Fruit fly (Drosophila melanogaster) whole organism, embryonic: ENCODE results near the gene und.

Experiments used
- Aef1 ChIP-seq: fragments of 200-800 bp; sonication (Bioruptor generic); IDR thresholded peaks from 3 replicates; pipeline ENCODE4 v1.3.6; 2022; ENCODE audit warnings: missing biosample characterization, missing genetic modification characterization
- Awh ChIP-seq: fragments of 200-800 bp; sonication (Bioruptor generic); IDR thresholded peaks from 2 replicates; pipeline ENCODE4, ENCODE4 v1.3.6; 2022; ENCODE audit warnings: missing biosample characterization, missing genetic modification characterization
- CG10654 ChIP-seq: fragments of 200-800 bp; sonication (Bioruptor generic); optimal IDR thresholded peaks from 2 replicates; lab custom pipeline; 2016; ENCODE audit warnings: missing biosample characterization, missing genetic modification characterization
- CG11247 ChIP-seq: fragments of 200-800 bp; sonication (Bioruptor generic); IDR thresholded peaks from 2 replicates; pipeline ENCODE4 v1.3.6; 2022; ENCODE audit warnings: missing biosample characterization, missing genetic modification characterization
- CG11456 ChIP-seq: fragments of 200-800 bp; sonication (Bioruptor generic); IDR thresholded peaks from 3 replicates; pipeline ENCODE4 v1.3.6; 2022; ENCODE audit warnings: missing biosample characterization, missing genetic modification characterization
- CG14050 ChIP-seq: fragments of 200-800 bp; sonication (Bioruptor generic); IDR thresholded peaks from 3 replicates; pipeline ENCODE4 v1.3.6; 2022; ENCODE audit warnings: missing biosample characterization, missing genetic modification characterization
- CG17912 ChIP-seq: fragments of 200-800 bp; sonication (Bioruptor generic); optimal IDR thresholded peaks from 2 replicates; lab custom pipeline; 2018; ENCODE audit warnings: missing biosample characterization, mild to moderate bottlenecking, missing genetic modification characterization
- CG18011 ChIP-seq: fragments of 200-800 bp; sonication (Bioruptor generic); optimal IDR thresholded peaks from 2 replicates; lab custom pipeline; 2017; ENCODE audit warnings: missing biosample characterization, missing genetic modification characterization, mild to moderate bottlenecking, moderate library complexity, missing genotype
- CG18262 ChIP-seq: fragments of 200-800 bp; optimal IDR thresholded peaks from 3 replicates; lab custom pipeline; 2019; ENCODE audit warnings: missing biosample characterization, mild to moderate bottlenecking, missing genetic modification characterization, moderate library complexity
- CG18476 ChIP-seq: fragments of 200-800 bp; sonication (Bioruptor generic); optimal IDR thresholded peaks from 2 replicates; lab custom pipeline; 2016; ENCODE audit warnings: missing biosample characterization, mild to moderate bottlenecking, missing genetic modification characterization
- CG2129 ChIP-seq: fragments of 200-800 bp; sonication (Bioruptor generic); IDR thresholded peaks from 2 replicates; pipeline ENCODE4 v1.3.6; 2022; ENCODE audit warnings: missing biosample characterization, missing genetic modification characterization; ENCODE audit not compliant: partially characterized antibody
- CG2678 ChIP-seq: fragments of 200-800 bp; sonication (Bioruptor generic); optimal IDR thresholded peaks from 3 replicates; lab custom pipeline; 2019; ENCODE audit warnings: missing biosample characterization, mild to moderate bottlenecking, missing genetic modification characterization, moderate library complexity
- CG31441 ChIP-seq: fragments of 200-800 bp; sonication (Bioruptor generic); IDR thresholded peaks from 2 replicates; pipeline ENCODE4 v1.3.6; 2022; ENCODE audit warnings: missing biosample characterization, missing genetic modification characterization
- CG4328 ChIP-seq: fragments of 200-800 bp; sonication (Bioruptor generic); optimal IDR thresholded peaks from 3 replicates; lab custom pipeline; 2017; ENCODE audit warnings: missing biosample characterization, missing genetic modification reagents, missing genetic modification characterization
- CG6254 ChIP-seq: fragments of 200-800 bp; sonication (Bioruptor generic); optimal IDR thresholded peaks from 3 replicates; lab custom pipeline; 2017; ENCODE audit warnings: mild to moderate bottlenecking, missing biosample characterization, missing genetic modification reagents, missing genetic modification characterization
- CG7839 ChIP-seq: fragments of 200-800 bp; sonication (Bioruptor generic); optimal IDR thresholded peaks from 3 replicates; lab custom pipeline; 2018; ENCODE audit warnings: missing biosample characterization, mild to moderate bottlenecking, missing genetic modification characterization, moderate library complexity
- CG7963 ChIP-seq: fragments of 200-800 bp; sonication (Bioruptor generic); IDR thresholded peaks from 3 replicates; pipeline ENCODE4 v1.3.6; 2022; ENCODE audit warnings: missing biosample characterization, missing genetic modification characterization; ENCODE audit not compliant: partially characterized antibody
- CG7987 ChIP-seq: fragments of 200-800 bp; sonication (Bioruptor generic); optimal IDR thresholded peaks from 2 replicates; lab custom pipeline; 2018; ENCODE audit warnings: missing biosample characterization, mild to moderate bottlenecking, missing genetic modification characterization, moderate library complexity
- CG9609 ChIP-seq: fragments of 200-800 bp; sonication (Bioruptor generic); optimal IDR thresholded peaks from 3 replicates; lab custom pipeline; 2016; ENCODE audit warnings: missing biosample characterization, missing genetic modification characterization
- CG9797 ChIP-seq: fragments of 200-800 bp; sonication (Bioruptor generic); optimal IDR thresholded peaks from 3 replicates; lab custom pipeline; 2018; ENCODE audit warnings: missing biosample characterization, mild to moderate bottlenecking, missing genetic modification characterization
- E2f2 ChIP-seq: fragments of 200-800 bp; sonication (Bioruptor generic); IDR thresholded peaks from 2 replicates; pipeline ENCODE4 v1.3.6; 2022; ENCODE audit warnings: missing biosample characterization, missing genetic modification characterization
- HLH4C ChIP-seq: fragments of 200-800 bp; sonication (Bioruptor generic); IDR thresholded peaks from 3 replicates; pipeline ENCODE4 v1.3.6; 2022; ENCODE audit warnings: missing biosample characterization, missing genetic modification characterization; ENCODE audit not compliant: partially characterized antibody
- Lhr ChIP-seq: fragments of 200-800 bp; sonication (Bioruptor generic); optimal IDR thresholded peaks from 3 replicates; lab custom pipeline; 2017; ENCODE audit warnings: mild to moderate bottlenecking, missing biosample characterization, missing genetic modification reagents, missing genetic modification characterization
- Max ChIP-seq: fragments of 200-800 bp; sonication (Bioruptor generic); optimal IDR thresholded peaks from 2 replicates; lab custom pipeline; 2016; ENCODE audit warnings: missing biosample characterization, mild to moderate bottlenecking, missing genetic modification characterization
- Nf-YB ChIP-seq: fragments of 200-800 bp; sonication (Bioruptor generic); optimal IDR thresholded peaks from 3 replicates; lab custom pipeline; 2019; ENCODE audit warnings: missing biosample characterization, mild to moderate bottlenecking, missing genetic modification characterization, moderate library complexity
- Sry-δ ChIP-seq: fragments of 200-800 bp; sonication (Bioruptor generic); optimal IDR thresholded peaks from 2 replicates; lab custom pipeline; 2016; ENCODE audit warnings: missing biosample characterization, missing genetic modification characterization
- ato ChIP-seq: fragments of 200-800 bp; sonication (Bioruptor generic); IDR thresholded peaks from 2 replicates; pipeline ENCODE4 v1.3.6; 2022; ENCODE audit warnings: missing biosample characterization, missing genetic modification characterization; ENCODE audit not compliant: partially characterized antibody
- chn ChIP-seq: fragments of 200-800 bp; sonication (Bioruptor generic); optimal IDR thresholded peaks from 2 replicates; lab custom pipeline; 2016; ENCODE audit warnings: missing biosample characterization, missing genetic modification characterization
- dmrt11E ChIP-seq: fragments of 200-800 bp; sonication (Bioruptor generic); optimal IDR thresholded peaks from 3 replicates; lab custom pipeline; 2018; ENCODE audit warnings: missing biosample characterization, mild to moderate bottlenecking, missing genetic modification characterization, moderate library complexity
- dmrt99B ChIP-seq: fragments of 200-800 bp; sonication (Bioruptor generic); optimal IDR thresholded peaks from 2 replicates; lab custom pipeline; 2018; ENCODE audit warnings: missing biosample characterization, mild to moderate bottlenecking, missing genetic modification characterization, moderate library complexity
- dpn ChIP-seq, 2 experiments: fragments of 200-800 bp; sonication (Bioruptor generic); optimal IDR thresholded peaks; 3 replicates each; lab custom pipeline; 2016; ENCODE audit warnings: missing biosample characterization in 2 of 2, missing genetic modification characterization in 2 of 2
- ewg ChIP-seq: fragments of 200-800 bp; sonication (Bioruptor generic); optimal IDR thresholded peaks from 3 replicates; lab custom pipeline; 2017; ENCODE audit warnings: mild to moderate bottlenecking, missing biosample characterization, missing genetic modification reagents, missing genetic modification characterization
- gcm2 ChIP-seq: fragments of 200-800 bp; sonication (Bioruptor generic); optimal IDR thresholded peaks from 2 replicates; lab custom pipeline; 2016; ENCODE audit warnings: missing biosample characterization, missing genetic modification characterization
- gem ChIP-seq: fragments of 200-800 bp; sonication (Bioruptor generic); optimal IDR thresholded peaks from 2 replicates; lab custom pipeline; 2019; ENCODE audit warnings: missing biosample characterization, mild to moderate bottlenecking, missing genetic modification characterization, moderate library complexity
- gsb ChIP-seq: fragments of 200-800 bp; sonication (Bioruptor generic); IDR thresholded peaks from 2 replicates; pipeline ENCODE4 v1.3.6; 2022; ENCODE audit warnings: missing biosample characterization, missing genetic modification characterization
- h ChIP-seq: fragments of >200 bp; optimal IDR thresholded peaks from 2 replicates; lab custom pipeline; 2017
- kah ChIP-seq: fragments of 200-800 bp; sonication (Bioruptor generic); optimal IDR thresholded peaks from 2 replicates; lab custom pipeline; 2018; ENCODE audit warnings: missing biosample characterization, mild to moderate bottlenecking, missing genetic modification characterization
- kni ChIP-seq: fragments of 200-800 bp; sonication (Bioruptor generic); optimal IDR thresholded peaks from 3 replicates; lab custom pipeline; 2017; ENCODE audit warnings: mild to moderate bottlenecking, missing biosample characterization, missing genetic modification reagents, missing genetic modification characterization
- lbe ChIP-seq: fragments of 200-800 bp; sonication (Bioruptor generic); optimal IDR thresholded peaks from 2 replicates; lab custom pipeline; 2016; ENCODE audit warnings: missing biosample characterization, mild to moderate bottlenecking, missing genetic modification characterization
- lmd ChIP-seq: fragments of 200-800 bp; sonication (Bioruptor generic); IDR thresholded peaks from 2 replicates; pipeline ENCODE4 v1.3.6; 2022; ENCODE audit warnings: missing biosample characterization, missing genetic modification characterization
- mld ChIP-seq: fragments of 200-800 bp; sonication (Bioruptor generic); IDR thresholded peaks from 3 replicates; pipeline ENCODE4 v1.3.6; 2022; ENCODE audit warnings: missing biosample characterization, missing genetic modification characterization; ENCODE audit not compliant: partially characterized antibody
- phol ChIP-seq: fragments of 200-800 bp; sonication (Bioruptor generic); optimal IDR thresholded peaks from 3 replicates; lab custom pipeline; 2018; ENCODE audit warnings: missing biosample characterization, mild to moderate bottlenecking, missing genetic modification characterization, moderate library complexity
- row ChIP-seq: fragments of 200-800 bp; sonication (Bioruptor generic); IDR thresholded peaks from 3 replicates; pipeline ENCODE4 v1.3.6; 2022; ENCODE audit warnings: missing biosample characterization, missing genetic modification characterization
- scrt ChIP-seq: fragments of 200-800 bp; sonication (Bioruptor generic); optimal IDR thresholded peaks from 2 replicates; lab custom pipeline; 2018; ENCODE audit warnings: missing biosample characterization, mild to moderate bottlenecking, missing genetic modification characterization, moderate library complexity
- sob ChIP-seq: fragments of 200-800 bp; sonication (Bioruptor generic); IDR thresholded peaks from 2 replicates; pipeline ENCODE4 v1.3.6; 2022; ENCODE audit warnings: missing biosample characterization, missing genetic modification characterization
- ttk ChIP-seq: fragments of 200-800 bp; sonication (Bioruptor generic); IDR thresholded peaks from 2 replicates; pipeline ENCODE4 v2.1.2; 2022; ENCODE audit warnings: missing biosample characterization, missing genetic modification characterization
- unpg ChIP-seq: fragments of 200-800 bp; sonication (Bioruptor generic); optimal IDR thresholded peaks from 3 replicates; lab custom pipeline; 2018; ENCODE audit warnings: missing biosample characterization, mild to moderate bottlenecking, missing genetic modification characterization, moderate library complexity
- vnd ChIP-seq: fragments of 200-800 bp; sonication (Bioruptor generic); IDR thresholded peaks from 3 replicates; pipeline ENCODE4 v1.3.6; 2022; ENCODE audit warnings: missing biosample characterization, missing genetic modification characterization; ENCODE audit not compliant: partially characterized antibody

The und gene

DNA sequence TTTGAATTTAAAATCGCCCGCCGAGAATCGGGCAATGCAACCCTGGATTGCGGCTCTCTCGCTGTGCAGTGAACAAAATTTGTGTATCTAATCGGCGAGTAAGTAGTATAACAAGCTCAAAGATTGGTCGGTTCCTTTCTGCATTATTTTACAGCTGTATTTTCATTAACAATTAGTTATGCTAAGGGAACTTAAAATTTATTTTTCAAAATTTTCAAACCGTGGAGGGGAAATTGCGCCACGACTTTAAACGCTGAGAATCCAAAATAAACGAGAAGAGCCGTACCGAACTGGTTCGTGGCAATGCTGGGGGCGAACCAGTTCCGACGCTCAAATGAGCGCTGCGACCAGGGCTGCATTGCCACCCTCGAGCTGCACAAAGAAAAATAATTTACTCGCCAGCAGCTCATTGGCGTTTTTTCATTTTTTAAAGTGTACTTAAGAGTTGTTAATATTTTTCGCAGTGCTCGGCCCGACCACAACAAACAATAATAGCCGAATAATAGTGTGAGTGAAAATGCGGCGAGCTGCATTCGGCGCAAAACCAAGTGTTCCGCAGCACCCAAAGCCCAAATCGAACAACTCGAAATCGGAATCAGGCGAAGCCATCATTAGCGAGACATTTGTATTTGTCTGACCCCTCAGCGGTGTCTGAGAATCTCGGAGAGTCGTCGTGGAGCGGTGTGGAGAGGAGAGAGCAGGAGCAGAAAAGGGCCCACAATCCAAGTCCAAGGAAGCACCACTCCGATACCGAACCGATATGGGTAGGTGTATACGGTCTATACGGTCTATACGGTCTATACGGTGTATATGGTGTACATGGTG lies 5.0 kb upstream of the und start, which contains the start of gene zf30C (continued):
- TF ChIP-seq Lhr (GFP tag; lab: Kevin White, UChicago) = peak; percentile 69
- peak; percentile 38 for TF ChIP-seq kah (GFP tag; lab: Kevin White, UChicago)
- peak; percentile 95 for TF ChIP-seq chn (GFP tag; lab: Kevin White, UChicago)
- peak; percentile 57; the same call in 1 of the 3 replicates for TF ChIP-seq HLH4C (GFP tag; lab: Robert Waterston, UW)
- TF ChIP-seq CG18262 (tag; lab: Kevin White, UChicago) = peak; percentile 70
- TF ChIP-seq h (lab: Kevin White, UChicago) = no peak
- peak; percentile 94 for TF ChIP-seq CG9609 (GFP tag; lab: Kevin White, UChicago)
- peak; percentile 72 for TF ChIP-seq CG10654
- no peak for TF ChIP-seq mld
- TF ChIP-seq ewg (GFP tag; lab: Kevin White, UChicago) = peak; percentile 56
- TF ChIP-seq CG7987 (GFP tag; lab: Kevin White, UChicago) = peak; percentile 43
- peak; percentile 57 for TF ChIP-seq vnd (GFP tag; lab: Robert Waterston, UW)
- peak; percentile 85 for TF ChIP-seq gem
- TF ChIP-seq E2f2 (GFP tag; lab: Robert Waterston, UW) = peak; percentile 99
- TF ChIP-seq dmrt99B (tag; lab: Kevin White, UChicago) = peak; percentile 71
- peak; percentile 76 for TF ChIP-seq CG7839 (tag; lab: Kevin White, UChicago)
- TF ChIP-seq scrt (GFP tag; lab: Kevin White, UChicago) = peak; percentile 58
- TF ChIP-seq CG7963 (GFP tag; lab: Robert Waterston, UW) = no peak
- TF ChIP-seq lmd (GFP tag; lab: Robert Waterston, UW) = peak; percentile 83
- TF ChIP-seq CG2678 (tag; lab: Kevin White, UChicago) = peak; percentile 77
- peak; percentile 3 for TF ChIP-seq CG9797 (GFP tag; lab: Kevin White, UChicago)
- peak; percentile 44 for TF ChIP-seq CG31441 (GFP tag; lab: Robert Waterston, UW)
- TF ChIP-seq row (GFP tag; lab: Robert Waterston, UW) = peak; percentile 91
- peak; percentile 81 for TF ChIP-seq unpg (GFP tag; lab: Kevin White, UChicago)
- TF ChIP-seq CG18011 (GFP tag; lab: Kevin White, UChicago) = peak; percentile 82
- TF ChIP-seq phol (tag; lab: Kevin White, UChicago) = peak; percentile 63
- peak; percentile 57; the same call in 2 of the 3 replicates for TF ChIP-seq CG14050 (GFP tag; lab: Robert Waterston, UW)
- no peak for TF ChIP-seq CG17912 (GFP tag; lab: Kevin White, UChicago)
- TF ChIP-seq Sry-δ = peak; percentile 75
- peak; percentile 62 for TF ChIP-seq gcm2 (GFP tag; lab: Kevin White, UChicago)
- no peak for TF ChIP-seq kni (GFP tag; lab: Kevin White, UChicago)
- peak; percentile 84 for TF ChIP-seq ttk
- TF ChIP-seq gsb = peak; percentile 70
- TF ChIP-seq Awh = no peak; the same call in 1 of the 2 replicates
- peak; percentile 59 for TF ChIP-seq CG6254 (GFP tag; lab: Kevin White, UChicago)
- TF ChIP-seq CG4328 (GFP tag; lab: Kevin White, UChicago) = peak; percentile 75
- peak; percentile 47 for TF ChIP-seq CG18476
- peak; percentile 80 for TF ChIP-seq Max (GFP tag; lab: Kevin White, UChicago)
- TF ChIP-seq Aef1 (GFP tag; lab: Robert Waterston, UW) = peak; percentile 87
- TF ChIP-seq CG11456 (GFP tag; lab: Robert Waterston, UW) = peak; percentile 93
- TF ChIP-seq Nf-YB = peak; percentile 33
- TF ChIP-seq lbe (GFP tag; lab: Kevin White, UChicago) = peak; percentile 73
- peak; percentile 90 to 93 for TF ChIP-seq dpn (GFP tag; optimal IDR thresholded peaks at IDR 0.05; lab: Kevin White, UChicago)
- peak; percentile 88 for TF ChIP-seq sob (GFP tag; lab: Robert Waterston, UW)
- no peak for TF ChIP-seq CG2129
- no peak; the same call in 1 of the 2 replicates for TF ChIP-seq ato (GFP tag; lab: Robert Waterston, UW)
- TF ChIP-seq CG11247 (GFP tag; lab: Robert Waterston, UW) = peak; percentile 86
- peak; percentile 47 for TF ChIP-seq dmrt11E (tag; lab: Kevin White, UChicago)
